Fruit fly (Drosophila melanogaster): Measurements from ENCODE around the gene CG3021.
A peak's percentile ranks its signal among the peaks of the same experiment; 100 is the strongest.

dm6 chrX:1052684-1053389 lies 26.2 kb downstream of the CG3021 start:
- TF ChIP-seq dac (GFP tag; optimal IDR thresholded peaks at IDR 0.05) (no peak), dsx (GFP tag; optimal IDR thresholded peaks at IDR 0.05; ENCODE audit: poor library complexity, severe bottlenecking) (peak; percentile 34), CG11294 (GFP tag; IDR thresholded peaks at IDR 0.05) (0 out of 2 replicates have a peak, but pooled peaks have one; percentile 19), Eip93F (GFP tag; optimal IDR thresholded peaks at IDR 0.05) (no peak), vri (GFP tag; optimal IDR thresholded peaks at IDR 0.05) (peak; percentile 63), CG34406 (GFP tag; optimal IDR thresholded peaks at IDR 0.05) (peak; percentile 77), Ets96B (tag; optimal IDR thresholded peaks at IDR 0.05) (peak; percentile 61), lz (GFP tag; optimal IDR thresholded peaks at IDR 0.05) (peak; percentile 81), CG8319 (GFP tag; optimal IDR thresholded peaks at IDR 0.05) (peak; percentile 63), CG10631 (GFP tag; optimal IDR thresholded peaks at IDR 0.05) (peak; percentile 70), CG3919 (GFP tag; optimal IDR thresholded peaks at IDR 0.05) (peak; percentile 70), Hr39 (GFP tag; optimal IDR thresholded peaks at IDR 0.05) (peak; percentile 77), Hr38 (GFP tag; optimal IDR thresholded peaks at IDR 0.05) (no peak)
